Fruit fly (Drosophila melanogaster) whole organism, adult: ENCODE measurements around the gene Ir94b.
A peak's percentile ranks its signal among the peaks of the same experiment; 100 is the strongest.

Experiments
- CG11617 ChIP-seq: fragments of 200-800 bp; sonication (Bioruptor generic); optimal IDR thresholded peaks from 2 replicates; lab custom pipeline; 2017; ENCODE audit warnings: mild to moderate bottlenecking, missing biosample characterization, missing genetic modification reagents, missing genetic modification characterization
- CG12768 ChIP-seq: fragments of 200-800 bp; sonication (Bioruptor generic); optimal IDR thresholded peaks from 2 replicates; lab custom pipeline; 2017; ENCODE audit warnings: missing biosample characterization, missing genetic modification characterization, mild to moderate bottlenecking, moderate library complexity, missing genetic modification reagents
- CG14711 ChIP-seq: fragments of 200-800 bp; sonication (Bioruptor generic); optimal IDR thresholded peaks from 2 replicates; lab custom pipeline; 2018; ENCODE audit warnings: missing biosample characterization, mild to moderate bottlenecking, missing genetic modification characterization, moderate library complexity
- CG1620 ChIP-seq: fragments of 200-800 bp; sonication (Bioruptor generic); optimal IDR thresholded peaks from 2 replicates; lab custom pipeline; 2016; ENCODE audit warnings: missing biosample characterization, missing genetic modification characterization
- CG33017 ChIP-seq: fragments of 200-800 bp; sonication (Bioruptor generic); optimal IDR thresholded peaks from 2 replicates; lab custom pipeline; 2018; ENCODE audit warnings: missing biosample characterization, mild to moderate bottlenecking, missing genetic modification characterization, moderate library complexity
- CG7045 ChIP-seq: fragments of 200-800 bp; sonication (Bioruptor generic); optimal IDR thresholded peaks from 2 replicates; lab custom pipeline; 2017; ENCODE audit warnings: missing biosample characterization, mild to moderate bottlenecking, missing genetic modification characterization
- Clk ChIP-seq: fragments of 200-800 bp; sonication (Bioruptor generic); optimal IDR thresholded peaks from 2 replicates; lab custom pipeline; 2017; ENCODE audit warnings: missing biosample characterization, missing genetic modification characterization
- Crg-1 ChIP-seq: fragments of 200-800 bp; sonication (Bioruptor generic); optimal IDR thresholded peaks from 2 replicates; lab custom pipeline; 2016; ENCODE audit warnings: missing biosample characterization, missing genetic modification characterization
- bab1 ChIP-seq: fragments of 200-800 bp; sonication (Bioruptor generic); optimal IDR thresholded peaks from 3 replicates; lab custom pipeline; 2019; ENCODE audit warnings: missing biosample characterization, mild to moderate bottlenecking, missing genetic modification characterization, moderate library complexity
- cic ChIP-seq: fragments of 200-800 bp; sonication (Bioruptor generic); optimal IDR thresholded peaks from 2 replicates; lab custom pipeline; 2017; ENCODE audit warnings: missing biosample characterization, mild to moderate bottlenecking, missing genetic modification characterization, moderate library complexity
- cnc ChIP-seq, 2 experiments: fragments of >200 bp; optimal IDR thresholded peaks; 2 replicates each; lab custom pipeline; 2017
- kay ChIP-seq: fragments of 200-800 bp; sonication (Bioruptor generic); peaks from one replicate; lab custom pipeline; 2016; ENCODE audit warnings: missing biosample characterization, missing genetic modification characterization, borderline replicate concordance
- tj ChIP-seq: fragments of 200-800 bp; sonication (Bioruptor generic); optimal IDR thresholded peaks from 3 replicates; lab custom pipeline; 2017; ENCODE audit warnings: missing biosample characterization, mild to moderate bottlenecking, missing genetic modification characterization, moderate library complexity
- toe ChIP-seq: fragments of 200-800 bp; sonication (Bioruptor generic); optimal IDR thresholded peaks from 2 replicates; lab custom pipeline; 2016; ENCODE audit warnings: missing biosample characterization, missing genetic modification characterization

DNA sequence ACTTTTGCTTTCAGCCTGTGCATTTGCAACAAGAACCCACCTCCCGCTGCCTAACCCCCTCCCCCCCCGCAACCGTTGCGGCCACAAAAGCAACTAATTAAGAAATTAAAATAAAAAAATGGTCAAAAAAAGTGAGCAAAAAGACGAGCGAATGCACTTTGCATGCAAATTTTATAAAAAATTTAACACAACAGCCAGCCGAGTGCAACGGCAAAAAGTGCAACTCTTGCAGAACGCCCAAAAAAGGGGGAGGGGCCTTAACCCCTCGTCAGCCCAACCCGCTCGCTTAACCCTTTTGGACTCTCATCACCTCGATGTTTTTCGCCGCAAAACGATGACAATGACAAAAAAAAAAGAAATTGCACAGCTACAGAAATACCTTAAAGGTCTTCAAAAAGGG, 20.2 kb downstream of the Ir94b start:
- TF ChIP-seq tj (GFP tag; lab: Kevin White, UChicago) (peak; percentile 69), CG7045 (GFP tag; lab: Kevin White, UChicago) (no peak), CG11617 (GFP tag; lab: Kevin White, UChicago) (no peak), Clk (no peak), cnc (optimal IDR thresholded peaks at IDR 0.05; lab: Kevin White, UChicago) (no peak), CG12768 (GFP tag; lab: Kevin White, UChicago) (no peak), CG33017 (tag; lab: Kevin White, UChicago) (no peak), kay (GFP tag; lab: Kevin White, UChicago) (no peak), CG14711 (no peak), Crg-1 (GFP tag; lab: Kevin White, UChicago) (no peak), toe (GFP tag; lab: Kevin White, UChicago) (no peak), bab1 (GFP tag; lab: Kevin White, UChicago) (no peak), CG1620 (GFP tag; lab: Kevin White, UChicago) (no peak), cic (GFP tag; lab: Kevin White, UChicago) (no peak)
